Worm (Caenorhabditis elegans) whole organism, L1 larva: ENCODE measurements around the gene ZK1127.3.

Source experiments
- C04F5.9 ChIP-seq: sonication (generic microtip); optimal IDR thresholded peaks from 2 replicates; lab custom pipeline; 2016; ENCODE audit warnings: missing genetic modification characterization, missing compliant biosample characterization
- C16A3.4 ChIP-seq: fragments of 150-350 bp; optimal IDR thresholded peaks from 2 replicates; lab custom pipeline; 2014; ENCODE audit warnings: missing biosample characterization, missing genetic modification characterization
- Y116A8C.19 ChIP-seq: sonication (generic microtip); optimal IDR thresholded peaks from 2 replicates; lab custom pipeline; 2016; ENCODE audit warnings: missing compliant biosample characterization, missing genetic modification characterization, borderline replicate concordance
- aha-1 ChIP-seq: fragments of 150-350 bp; optimal IDR thresholded peaks from 2 replicates; lab custom pipeline; 2014; ENCODE audit warnings: missing biosample characterization, missing genetic modification characterization
- aly-2 ChIP-seq: fragments of 150-350 bp; optimal IDR thresholded peaks from 2 replicates; lab custom pipeline; 2014; ENCODE audit warnings: missing biosample characterization, missing genetic modification characterization
- ama-1 ChIP-seq: fragments of 150-350 bp; optimal IDR thresholded peaks from 2 replicates; lab custom pipeline; 2014
- blmp-1 ChIP-seq: fragments of 150-350 bp; optimal IDR thresholded peaks from 2 replicates; lab custom pipeline; 2014; ENCODE audit warnings: missing biosample characterization, missing genetic modification characterization
- ceh-63 ChIP-seq: fragments of 200-800 bp; sonication (Bioruptor generic); optimal IDR thresholded peaks from 2 replicates; lab custom pipeline; 2018; ENCODE audit warnings: mild to moderate bottlenecking, missing genetic modification characterization, missing compliant biosample characterization
- ceh-90 ChIP-seq: sonication (generic microtip); optimal IDR thresholded peaks from 2 replicates; lab custom pipeline; 2016; ENCODE audit warnings: missing genetic modification characterization, missing compliant biosample characterization
- ces-1 ChIP-seq: fragments of 150-350 bp; optimal IDR thresholded peaks from 2 replicates; lab custom pipeline; 2014; ENCODE audit warnings: missing biosample characterization, missing genetic modification reagents, missing genetic modification characterization
- dpl-1 ChIP-seq, 3 experiments: fragments of 150-350 bp in 2 of 3; sonication (generic microtip) in 1 of 3; optimal IDR thresholded peaks; 2 replicates each; lab custom pipeline; 2014 to 2017; ENCODE audit warnings: missing biosample characterization in 3 of 3, missing genetic modification characterization in 3 of 3, missing genetic modification reagents in 3 of 3
- efl-1 ChIP-seq, 4 experiments: fragments of 150-350 bp; optimal IDR thresholded peaks in 3 of 4; peaks in 1 of 4; 1 replicate in 1 of 4; 2 replicates in 3 of 4; lab custom pipeline; 2014; ENCODE audit warnings: missing biosample characterization in 2 of 4, missing genetic modification characterization in 2 of 4, missing genetic modification reagents in 2 of 4
- efl-3 ChIP-seq: fragments of 200-800 bp; sonication (Bioruptor generic); optimal IDR thresholded peaks from 2 replicates; lab custom pipeline; 2018; ENCODE audit warnings: mild to moderate bottlenecking, missing genetic modification characterization, missing compliant biosample characterization
- egl-13 ChIP-seq: sonication (generic microtip); optimal IDR thresholded peaks from 2 replicates; lab custom pipeline; 2016; ENCODE audit warnings: missing genotype, missing genetic modification reagents, missing genetic modification characterization, missing compliant biosample characterization
- egl-27 ChIP-seq, 2 experiments: fragments of 150-350 bp in 1 of 2; sonication (generic microtip); optimal IDR thresholded peaks; 3 replicates each; lab custom pipeline; 2017 to 2018; ENCODE audit warnings: missing biosample characterization in 2 of 2, missing genetic modification characterization in 2 of 2, missing genetic modification reagents in 2 of 2
- ets-5 ChIP-seq: fragments of 200-800 bp; sonication (Bioruptor generic); IDR thresholded peaks from 2 replicates; pipeline ENCODE4 v1.3.6; 2022; ENCODE audit warnings: missing genetic modification characterization, missing compliant biosample characterization
- fkh-10 ChIP-seq: sonication (generic microtip); optimal IDR thresholded peaks from 2 replicates; lab custom pipeline; 2017; ENCODE audit warnings: missing biosample characterization, missing genetic modification reagents, missing genetic modification characterization
- hlh-17 ChIP-seq: fragments of 200-800 bp; sonication (Bioruptor generic); optimal IDR thresholded peaks from 2 replicates; lab custom pipeline; 2018; ENCODE audit warnings: missing genetic modification characterization, mild to moderate bottlenecking, missing compliant biosample characterization, moderate library complexity, borderline replicate concordance
- hlh-4 ChIP-seq: sonication (generic microtip); optimal IDR thresholded peaks from 2 replicates; lab custom pipeline; 2016; ENCODE audit warnings: mild to moderate bottlenecking, missing genetic modification characterization, missing compliant biosample characterization
- isw-1 ChIP-seq: fragments of 200-800 bp; sonication (Bioruptor generic); IDR thresholded peaks from 2 replicates; pipeline ENCODE4 v1.3.6; 2022; ENCODE audit warnings: missing genetic modification characterization, missing compliant biosample characterization
- jun-1 ChIP-seq: fragments of 150-350 bp; optimal IDR thresholded peaks from 2 replicates; lab custom pipeline; 2014; ENCODE audit warnings: missing biosample characterization, missing genetic modification reagents, missing genetic modification characterization
- lin-14 ChIP-seq: fragments of 200-800 bp; sonication (Bioruptor generic); optimal IDR thresholded peaks from 2 replicates; lab custom pipeline; 2018; ENCODE audit warnings: mild to moderate bottlenecking, missing genetic modification characterization, moderate library complexity, missing compliant biosample characterization
- lin-35 ChIP-seq, 2 experiments: fragments of 150-350 bp; optimal IDR thresholded peaks; 2 replicates each; lab custom pipeline; 2014; ENCODE audit warnings: missing biosample characterization in 2 of 2, missing genetic modification characterization in 2 of 2, missing genetic modification reagents in 2 of 2
- lin-39 ChIP-seq: fragments of 150-350 bp; optimal IDR thresholded peaks from 2 replicates; lab custom pipeline; 2014; ENCODE audit warnings: missing biosample characterization, missing genetic modification reagents, missing genetic modification characterization
- lsy-2 ChIP-seq, 2 experiments: fragments of 150-350 bp; optimal IDR thresholded peaks; 2 replicates each; lab custom pipeline; 2014; ENCODE audit warnings: missing biosample characterization in 2 of 2, missing genetic modification characterization in 2 of 2
- mab-9 ChIP-seq: fragments of 200-800 bp; sonication (Bioruptor generic); IDR thresholded peaks from 2 replicates; pipeline ENCODE4 v1.3.6; 2022; ENCODE audit warnings: missing genetic modification reagents, missing genetic modification characterization, missing compliant biosample characterization
- mdl-1 ChIP-seq, 2 experiments: fragments of 150-350 bp; optimal IDR thresholded peaks; 2 replicates each; lab custom pipeline; 2014 to 2017; ENCODE audit warnings: missing biosample characterization in 2 of 2, missing genetic modification characterization in 2 of 2, inconsistent platforms in 1 of 2
- mef-2 ChIP-seq: fragments of 150-350 bp; optimal IDR thresholded peaks from 2 replicates; lab custom pipeline; 2014; ENCODE audit warnings: missing biosample characterization, missing genetic modification characterization
- mep-1 ChIP-seq: fragments of 150-350 bp; optimal IDR thresholded peaks from 2 replicates; lab custom pipeline; 2014; ENCODE audit warnings: missing biosample characterization, missing genetic modification characterization
- nhr-11 ChIP-seq: fragments of 150-350 bp; optimal IDR thresholded peaks from 2 replicates; lab custom pipeline; 2014; ENCODE audit warnings: missing biosample characterization, missing genetic modification characterization
- nhr-20 ChIP-seq: sonication (generic microtip); optimal IDR thresholded peaks from 2 replicates; lab custom pipeline; 2016; ENCODE audit warnings: mild to moderate bottlenecking, missing genetic modification characterization, missing compliant biosample characterization
- nhr-237 ChIP-seq: fragments of 150-350 bp; optimal IDR thresholded peaks from 2 replicates; lab custom pipeline; 2014; ENCODE audit warnings: missing biosample characterization, missing genetic modification characterization
- nhr-71 ChIP-seq: sonication (generic microtip); optimal IDR thresholded peaks from 2 replicates; lab custom pipeline; 2016; ENCODE audit warnings: mild to moderate bottlenecking, missing genetic modification characterization, moderate library complexity, missing compliant biosample characterization
- nhr-76 ChIP-seq: sonication (generic microtip); optimal IDR thresholded peaks from 2 replicates; lab custom pipeline; 2017; ENCODE audit warnings: missing biosample characterization, missing genetic modification characterization
- nhr-84 ChIP-seq: sonication (generic microtip); optimal IDR thresholded peaks from 2 replicates; lab custom pipeline; 2017; ENCODE audit warnings: missing biosample characterization, missing genetic modification characterization
- nhr-85 ChIP-seq: sonication (generic microtip); peaks from one replicate; lab custom pipeline; 2016; ENCODE audit warnings: missing genetic modification characterization, inconsistent platforms, missing compliant biosample characterization
- pag-3 ChIP-seq: sonication (generic microtip); optimal IDR thresholded peaks from 2 replicates; lab custom pipeline; 2017; ENCODE audit warnings: missing genetic modification characterization, mild to moderate bottlenecking, missing compliant biosample characterization, antibody characterized with exemption, borderline replicate concordance; ENCODE audit not compliant: insufficient read depth
- pqm-1 ChIP-seq: sonication (generic microtip); optimal IDR thresholded peaks from 3 replicates; lab custom pipeline; 2017; ENCODE audit warnings: missing biosample characterization, missing genetic modification characterization
- skn-1 ChIP-seq: fragments of 150-350 bp; optimal IDR thresholded peaks from 2 replicates; lab custom pipeline; 2014; ENCODE audit warnings: missing biosample characterization, missing genetic modification characterization
- snpc-4 ChIP-seq: fragments of 150-350 bp; optimal IDR thresholded peaks from 2 replicates; lab custom pipeline; 2014; ENCODE audit warnings: missing biosample characterization, missing genetic modification characterization
- sox-4 ChIP-seq: sonication (generic microtip); optimal IDR thresholded peaks from 2 replicates; lab custom pipeline; 2016; ENCODE audit warnings: missing genetic modification characterization, missing compliant biosample characterization
- sup-37 ChIP-seq: fragments of 200-800 bp; sonication (Bioruptor generic); optimal IDR thresholded peaks from 2 replicates; lab custom pipeline; 2018; ENCODE audit warnings: mild to moderate bottlenecking, missing genetic modification characterization, missing compliant biosample characterization
- swsn-7 ChIP-seq: sonication (generic microtip); optimal IDR thresholded peaks from 2 replicates; lab custom pipeline; 2016; ENCODE audit warnings: missing genetic modification characterization, missing compliant biosample characterization
- unc-130 ChIP-seq: fragments of 150-350 bp; optimal IDR thresholded peaks from 2 replicates; lab custom pipeline; 2017; ENCODE audit warnings: missing biosample characterization, missing genetic modification characterization, inconsistent platforms
- unc-30 ChIP-seq: sonication (generic microtip); optimal IDR thresholded peaks from 2 replicates; lab custom pipeline; 2017; ENCODE audit warnings: missing biosample characterization, missing genetic modification characterization
- unc-62 ChIP-seq: fragments of 150-350 bp; optimal IDR thresholded peaks from 2 replicates; lab custom pipeline; 2014; ENCODE audit warnings: missing biosample characterization, missing genetic modification reagents, missing genetic modification characterization
- unc-86 ChIP-seq: sonication (generic microtip); optimal IDR thresholded peaks from 2 replicates; lab custom pipeline; 2016; ENCODE audit warnings: missing genetic modification characterization, missing compliant biosample characterization
- unc-98 ChIP-seq: fragments of 200-800 bp; sonication (Bioruptor generic); IDR thresholded peaks from 2 replicates; pipeline ENCODE4 v1.3.6; 2022; ENCODE audit warnings: missing genetic modification characterization, missing compliant biosample characterization
- xbp-1 ChIP-seq: sonication (generic microtip); optimal IDR thresholded peaks from 2 replicates; lab custom pipeline; 2016; ENCODE audit warnings: missing genetic modification characterization, missing compliant biosample characterization
- ztf-11 ChIP-seq, 2 experiments: sonication (generic microtip); optimal IDR thresholded peaks; 2 replicates each; lab custom pipeline; 2016 to 2017; ENCODE audit warnings: missing genetic modification characterization in 2 of 2, missing biosample characterization in 1 of 2, missing compliant biosample characterization in 1 of 2
- ztf-4 ChIP-seq: fragments of 150-350 bp; optimal IDR thresholded peaks from 2 replicates; lab custom pipeline; 2014; ENCODE audit warnings: missing biosample characterization, missing genetic modification characterization

Gene ZK1127.3

DNA sequence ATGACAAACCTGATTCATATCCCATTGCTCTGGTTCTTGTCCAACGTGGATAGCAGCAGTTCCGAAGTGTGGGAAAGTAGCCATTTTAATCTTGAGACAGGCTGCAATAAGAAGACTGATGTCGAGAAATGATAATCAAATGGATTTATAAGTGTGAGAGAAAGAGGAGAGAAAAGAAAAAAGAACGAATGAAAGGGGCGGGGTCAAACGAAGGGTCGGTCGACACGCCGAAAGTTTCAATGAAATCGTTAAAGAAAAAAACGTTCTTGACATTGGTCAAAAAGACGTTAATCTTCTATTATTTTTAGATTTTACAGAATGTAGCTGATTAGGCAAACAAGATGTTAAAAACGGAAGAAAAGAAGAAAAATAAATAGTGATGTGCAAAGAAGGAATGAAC, 2.8 kb downstream of the ZK1127.3 start, which contains the start of gene cth-2:
cth-2 (minus strand) TSS at position 101 of the 400 bp plus-strand sequence.
- TF ChIP-seq mep-1 (tag; lab: Kevin White, UChicago) (peak; percentile 12), hlh-4 (no peak), blmp-1 (tag; lab: Kevin White, UChicago) (peak; percentile 64), lin-14 (peak; percentile 32), isw-1 (GFP tag; lab: Robert Waterston, UW) (no peak), skn-1 (tag; lab: Kevin White, UChicago) (no peak)

ce11 chrII:7059274-7059757, 4.2 kb downstream of the ZK1127.3 start:
- peak; percentile 39 for TF ChIP-seq mep-1 (tag; lab: Kevin White, UChicago)
- TF ChIP-seq nhr-11: no peak
- no peak for TF ChIP-seq nhr-84 (tag; lab: Kevin White, UChicago)
- TF ChIP-seq ztf-4 (tag; lab: Kevin White, UChicago): peak; percentile 30
- TF ChIP-seq unc-130: no peak
- no peak for TF ChIP-seq xbp-1 (tag; lab: Kevin White, UChicago)
- no peak for TF ChIP-seq fkh-10 (GFP tag; lab: Kevin White, UChicago)
- no peak for TF ChIP-seq ztf-11 (tag; optimal IDR thresholded peaks at IDR 0.05; lab: Kevin White, UChicago)
- TF ChIP-seq unc-62 (GFP tag; lab: Kevin White, UChicago): no peak
- no peak for TF ChIP-seq nhr-76 (tag; lab: Kevin White, UChicago)
- no peak for TF ChIP-seq sox-4 (tag; lab: Kevin White, UChicago)
- TF ChIP-seq dpl-1 (GFP tag; optimal IDR thresholded peaks at IDR 0.05; lab: Kevin White, UChicago): peak in 2 of 3 experiments; percentile 32 to 36
- TF ChIP-seq lsy-2 (tag; optimal IDR thresholded peaks at IDR 0.05; lab: Kevin White, UChicago): peak; percentile 6 to 54
- TF ChIP-seq Y116A8C.19 (tag; lab: Kevin White, UChicago): no peak
- TF ChIP-seq lin-35 (GFP tag; optimal IDR thresholded peaks at IDR 0.05; lab: Kevin White, UChicago): peak in 1 of 2 experiments; percentile 59
- no peak for TF ChIP-seq hlh-17 (GFP tag; lab: Kevin White, UChicago)
- no peak for TF ChIP-seq egl-27 (tag; optimal IDR thresholded peaks at IDR 0.05; lab: Kevin White, UChicago)
- no peak for TF ChIP-seq mef-2 (tag; lab: Kevin White, UChicago)
- peak; percentile 94 for TF ChIP-seq nhr-85 (tag; lab: Kevin White, UChicago)
- no peak for TF ChIP-seq unc-98 (GFP tag; lab: Robert Waterston, UW)
- no peak for TF ChIP-seq efl-3 (GFP tag; lab: Kevin White, UChicago)
- TF ChIP-seq ceh-63 (GFP tag; lab: Kevin White, UChicago): no peak
- no peak for TF ChIP-seq C04F5.9 (tag; lab: Kevin White, UChicago)
- TF ChIP-seq ces-1: no peak
- TF ChIP-seq nhr-20: peak; percentile 87
- TF ChIP-seq C16A3.4 (tag; lab: Kevin White, UChicago): peak; percentile 18
- TF ChIP-seq snpc-4: no peak
- TF ChIP-seq swsn-7 (tag; lab: Kevin White, UChicago): no peak
- TF ChIP-seq ama-1: no peak
- no peak for TF ChIP-seq unc-86
- no peak for TF ChIP-seq egl-13
- TF ChIP-seq efl-1 (optimal IDR thresholded peaks at IDR 0.05; lab: Kevin White, UChicago): peak in 1 of 2 experiments; percentile 28
- TF ChIP-seq efl-1 (GFP tag; optimal IDR thresholded peaks at IDR 0.05 in 1 of 2; lab: Kevin White, UChicago): peak; percentile 7 to 87
- TF ChIP-seq aly-2 (tag; lab: Kevin White, UChicago): no peak
- peak in 1 of 2 experiments; percentile 75 for TF ChIP-seq mdl-1 (tag; optimal IDR thresholded peaks at IDR 0.05; lab: Kevin White, UChicago)
- TF ChIP-seq aha-1 (tag; lab: Kevin White, UChicago): no peak
- TF ChIP-seq mab-9 (GFP tag; lab: Robert Waterston, UW): no peak
- no peak for TF ChIP-seq unc-30
- no peak for TF ChIP-seq jun-1 (tag; lab: Kevin White, UChicago)
- no peak for TF ChIP-seq sup-37 (GFP tag; lab: Kevin White, UChicago)
- TF ChIP-seq ets-5 (GFP tag; lab: Robert Waterston, UW): no peak
- TF ChIP-seq pqm-1 (tag; lab: Kevin White, UChicago): no peak
- TF ChIP-seq nhr-237 (tag; lab: Kevin White, UChicago): no peak
- peak; percentile 5 for TF ChIP-seq pag-3 (tag; lab: Kevin White, UChicago)
- peak; percentile 62 for TF ChIP-seq blmp-1 (tag; lab: Kevin White, UChicago)
- no peak for TF ChIP-seq ceh-90
- TF ChIP-seq lin-39: no peak
- TF ChIP-seq nhr-71 (tag; lab: Kevin White, UChicago): peak; percentile 91
